Worm (Caenorhabditis elegans) whole organism, young adult: ENCODE measurements around the gene F44A2.3.
A peak's percentile ranks its signal among the peaks of the same experiment; 100 is the strongest.

Experiments used
- B0019.2 ChIP-seq: fragments of 200-800 bp; sonication (Bioruptor generic); conservative IDR thresholded peaks from 2 replicates; pipeline ENCODE4 v1.3.6; 2022; ENCODE audit warnings: missing genetic modification reagents, missing genetic modification characterization, missing compliant biosample characterization
- C06A6.2 ChIP-seq: fragments of 200-800 bp; sonication (Bioruptor generic); conservative IDR thresholded peaks from 2 replicates; pipeline ENCODE4 v1.3.6; 2022; ENCODE audit warnings: missing genetic modification characterization, missing compliant biosample characterization
- C17E4.6 ChIP-seq: fragments of 200-800 bp; sonication (Bioruptor generic); IDR thresholded peaks from 2 replicates; pipeline ENCODE4 v1.3.6; 2022; ENCODE audit warnings: missing genetic modification reagents, missing genetic modification characterization, missing compliant biosample characterization
- D2030.7 ChIP-seq: fragments of 200-800 bp; sonication (Bioruptor generic); IDR thresholded peaks from 2 replicates; pipeline ENCODE4 v1.3.6; 2022; ENCODE audit warnings: missing genetic modification reagents, missing genetic modification characterization, missing compliant biosample characterization
- F37B4.10 ChIP-seq: fragments of 200-800 bp; sonication (Bioruptor generic); IDR thresholded peaks from 2 replicates; pipeline ENCODE4 v1.3.6; 2022; ENCODE audit warnings: missing genetic modification characterization, missing compliant biosample characterization
- F39B2.1 ChIP-seq: fragments of 200-800 bp; sonication (Bioruptor generic); IDR thresholded peaks from 2 replicates; pipeline ENCODE4 v1.3.6; 2022; ENCODE audit warnings: missing genetic modification reagents, missing genetic modification characterization, missing compliant biosample characterization
- K11D2.4 ChIP-seq: fragments of 200-800 bp; sonication (Bioruptor generic); IDR thresholded peaks from 2 replicates; pipeline ENCODE4 v1.3.6; 2022; ENCODE audit warnings: missing genetic modification reagents, missing genetic modification characterization, missing compliant biosample characterization
- Y53G8AR.9 ChIP-seq: fragments of 200-800 bp; sonication (Bioruptor generic); conservative IDR thresholded peaks from 2 replicates; pipeline ENCODE4 v1.3.6; 2022; ENCODE audit warnings: missing genetic modification reagents, missing genetic modification characterization, missing compliant biosample characterization
- Y56A3A.18 ChIP-seq: fragments of 200-800 bp; sonication (Bioruptor generic); IDR thresholded peaks from 2 replicates; pipeline ENCODE4 v1.3.6; 2022; ENCODE audit warnings: missing genetic modification reagents, missing genetic modification characterization, missing compliant biosample characterization
- Y67H2A.10 ChIP-seq: fragments of 200-800 bp; sonication (Bioruptor generic); conservative IDR thresholded peaks from 2 replicates; pipeline ENCODE4 v1.3.6; 2022; ENCODE audit warnings: missing genetic modification reagents, missing genetic modification characterization, missing compliant biosample characterization
- Y79H2A.3 ChIP-seq: fragments of 200-800 bp; sonication (Bioruptor generic); conservative IDR thresholded peaks from 2 replicates; pipeline ENCODE4 v1.3.6; 2022; ENCODE audit warnings: missing genetic modification reagents, missing genetic modification characterization, missing compliant biosample characterization
- Y95B8A.8 ChIP-seq: fragments of 200-800 bp; sonication (Bioruptor generic); IDR thresholded peaks from 2 replicates; pipeline ENCODE4 v1.3.6; 2022; ENCODE audit warnings: missing genetic modification reagents, missing genetic modification characterization, missing compliant biosample characterization
- aptf-2 ChIP-seq: fragments of 200-800 bp; sonication (Bioruptor generic); conservative IDR thresholded peaks from 2 replicates; pipeline ENCODE4 v1.3.6; 2022; ENCODE audit warnings: missing genetic modification reagents, missing genetic modification characterization, missing compliant biosample characterization
- aptf-3 ChIP-seq: fragments of 200-800 bp; sonication (Bioruptor generic); IDR thresholded peaks from 2 replicates; pipeline ENCODE4 v1.3.6; 2022; ENCODE audit warnings: missing genetic modification characterization, missing compliant biosample characterization
- attf-3 ChIP-seq: fragments of 200-800 bp; sonication (Bioruptor generic); conservative IDR thresholded peaks from 2 replicates; pipeline ENCODE4 v1.3.6; 2022; ENCODE audit warnings: missing genetic modification reagents, missing genetic modification characterization, missing compliant biosample characterization
- attf-6 ChIP-seq: fragments of 200-800 bp; sonication (Bioruptor generic); IDR thresholded peaks from 2 replicates; pipeline ENCODE4 v1.3.6; 2022; ENCODE audit warnings: missing genetic modification reagents, missing genetic modification characterization, missing compliant biosample characterization
- bed-2 ChIP-seq: fragments of 200-800 bp; sonication (Bioruptor generic); IDR thresholded peaks from 2 replicates; pipeline ENCODE4 v1.3.6; 2022; ENCODE audit warnings: missing genetic modification reagents, missing genetic modification characterization, missing compliant biosample characterization
- cebp-1 ChIP-seq, 2 experiments: fragments of 200-800 bp in 1 of 2; sonication (Bioruptor generic) in 1 of 2; sonication (generic microtip) in 1 of 2; IDR thresholded peaks in 1 of 2; optimal IDR thresholded peaks in 1 of 2; 2 replicates each; pipeline versions ENCODE4 v1.3.6 to Lab custom; 2017 to 2022; ENCODE audit warnings: missing compliant biosample characterization in 2 of 2, missing genetic modification characterization in 2 of 2, mild to moderate bottlenecking in 1 of 2, missing genetic modification reagents in 1 of 2, moderate library complexity in 1 of 2
- cebp-2 ChIP-seq: fragments of 200-800 bp; sonication (Bioruptor generic); IDR thresholded peaks from 2 replicates; pipeline ENCODE4 v1.3.6; 2022; ENCODE audit warnings: missing genetic modification characterization, missing compliant biosample characterization
- ceh-100 ChIP-seq: fragments of 200-800 bp; sonication (Bioruptor generic); IDR thresholded peaks from 2 replicates; pipeline ENCODE4 v1.3.6; 2022; ENCODE audit warnings: missing genetic modification reagents, missing genetic modification characterization, missing compliant biosample characterization
- ceh-40 ChIP-seq: fragments of 200-800 bp; sonication (Bioruptor generic); IDR thresholded peaks from 2 replicates; pipeline ENCODE4 v1.3.6; 2022; ENCODE audit warnings: missing genetic modification characterization, missing compliant biosample characterization
- ceh-58 ChIP-seq: fragments of 200-800 bp; sonication (Bioruptor generic); IDR thresholded peaks from 2 replicates; pipeline ENCODE4 v1.3.6; 2022; ENCODE audit warnings: missing genetic modification characterization, missing compliant biosample characterization
- ceh-91 ChIP-seq: fragments of 200-800 bp; sonication (Bioruptor generic); IDR thresholded peaks from 2 replicates; pipeline ENCODE4 v1.3.6; 2022; ENCODE audit warnings: missing genetic modification reagents, missing genetic modification characterization, missing compliant biosample characterization
- egl-18 ChIP-seq: fragments of 200-800 bp; sonication (Bioruptor generic); IDR thresholded peaks from 2 replicates; pipeline ENCODE4 v1.3.6; 2022; ENCODE audit warnings: missing genetic modification reagents, missing genetic modification characterization, missing compliant biosample characterization
- egl-44 ChIP-seq: fragments of 200-800 bp; sonication (Bioruptor generic); IDR thresholded peaks from 2 replicates; pipeline ENCODE4 v1.3.6; 2022; ENCODE audit warnings: missing genetic modification reagents, missing genetic modification characterization, missing compliant biosample characterization
- ekl-4 ChIP-seq: fragments of 200-800 bp; sonication (Bioruptor generic); IDR thresholded peaks from 2 replicates; pipeline ENCODE4 v1.3.6; 2022; ENCODE audit warnings: missing genetic modification reagents, missing genetic modification characterization, missing compliant biosample characterization
- hmg-1.2 ChIP-seq: fragments of 200-800 bp; sonication (Bioruptor generic); IDR thresholded peaks from 2 replicates; pipeline ENCODE4 v1.3.6; 2022; ENCODE audit warnings: missing genetic modification reagents, missing genetic modification characterization, missing compliant biosample characterization
- hmg-20 ChIP-seq: fragments of 200-800 bp; sonication (Bioruptor generic); IDR thresholded peaks from 2 replicates; pipeline ENCODE4 v1.3.6; 2022; ENCODE audit warnings: missing genetic modification reagents, missing genetic modification characterization, missing compliant biosample characterization
- hsf-1 ChIP-seq: fragments of 200-800 bp; sonication (Bioruptor generic); IDR thresholded peaks from 2 replicates; pipeline ENCODE4 v1.3.6; 2022; ENCODE audit warnings: missing genetic modification reagents, missing genetic modification characterization, missing compliant biosample characterization
- let-526 ChIP-seq: fragments of 200-800 bp; sonication (Bioruptor generic); IDR thresholded peaks from 2 replicates; pipeline ENCODE4 v1.3.6; 2022; ENCODE audit warnings: missing genetic modification reagents, missing genetic modification characterization, missing compliant biosample characterization
- lin-26 ChIP-seq: fragments of 200-800 bp; sonication (Bioruptor generic); IDR thresholded peaks from 2 replicates; pipeline ENCODE4 v1.3.6; 2022; ENCODE audit warnings: missing genetic modification reagents, missing genetic modification characterization, missing compliant biosample characterization
- lir-1 ChIP-seq: fragments of 200-800 bp; sonication (Bioruptor generic); conservative IDR thresholded peaks from 2 replicates; pipeline ENCODE4 v1.3.6; 2022; ENCODE audit warnings: missing genetic modification reagents, missing genetic modification characterization, missing compliant biosample characterization
- madf-3 ChIP-seq: fragments of 200-800 bp; sonication (Bioruptor generic); IDR thresholded peaks from 2 replicates; pipeline ENCODE4 v1.3.6; 2022; ENCODE audit warnings: missing genetic modification reagents, missing genetic modification characterization, missing compliant biosample characterization
- madf-6 ChIP-seq: fragments of 200-800 bp; sonication (Bioruptor generic); IDR thresholded peaks from 2 replicates; pipeline ENCODE4 v1.3.6; 2022; ENCODE audit warnings: missing genetic modification reagents, missing genetic modification characterization, missing compliant biosample characterization
- mcd-1 ChIP-seq: fragments of 200-800 bp; sonication (Bioruptor generic); IDR thresholded peaks from 2 replicates; pipeline ENCODE4 v1.3.6; 2022; ENCODE audit warnings: missing genetic modification reagents, missing genetic modification characterization, missing compliant biosample characterization
- nfya-2 ChIP-seq: fragments of 200-800 bp; sonication (Bioruptor generic); IDR thresholded peaks from 2 replicates; pipeline ENCODE4 v1.3.6; 2022; ENCODE audit warnings: missing genetic modification reagents, missing genetic modification characterization, missing compliant biosample characterization
- nfyb-1 ChIP-seq: fragments of 200-800 bp; sonication (Bioruptor generic); IDR thresholded peaks from 2 replicates; pipeline ENCODE4 v1.3.6; 2022; ENCODE audit warnings: missing genetic modification reagents, missing genetic modification characterization, missing compliant biosample characterization
- pbrm-1 ChIP-seq: fragments of 200-800 bp; sonication (Bioruptor generic); IDR thresholded peaks from 2 replicates; pipeline ENCODE4 v1.3.6; 2022; ENCODE audit warnings: missing genetic modification reagents, missing genetic modification characterization, missing compliant biosample characterization
- rcor-1 ChIP-seq: fragments of 200-800 bp; sonication (Bioruptor generic); IDR thresholded peaks from 2 replicates; pipeline ENCODE4 v1.3.6; 2022; ENCODE audit warnings: missing genetic modification reagents, missing genetic modification characterization, missing compliant biosample characterization
- ztf-25 ChIP-seq: fragments of 200-800 bp; sonication (Bioruptor generic); IDR thresholded peaks from 2 replicates; pipeline ENCODE4 v1.3.6; 2022; ENCODE audit warnings: missing genetic modification reagents, missing genetic modification characterization, missing compliant biosample characterization
- ztf-28 ChIP-seq: fragments of 200-800 bp; sonication (Bioruptor generic); IDR thresholded peaks from 2 replicates; pipeline ENCODE4 v1.3.6; 2022; ENCODE audit warnings: missing genetic modification reagents, missing genetic modification characterization, missing compliant biosample characterization

F44A2.3 gene

DNA sequence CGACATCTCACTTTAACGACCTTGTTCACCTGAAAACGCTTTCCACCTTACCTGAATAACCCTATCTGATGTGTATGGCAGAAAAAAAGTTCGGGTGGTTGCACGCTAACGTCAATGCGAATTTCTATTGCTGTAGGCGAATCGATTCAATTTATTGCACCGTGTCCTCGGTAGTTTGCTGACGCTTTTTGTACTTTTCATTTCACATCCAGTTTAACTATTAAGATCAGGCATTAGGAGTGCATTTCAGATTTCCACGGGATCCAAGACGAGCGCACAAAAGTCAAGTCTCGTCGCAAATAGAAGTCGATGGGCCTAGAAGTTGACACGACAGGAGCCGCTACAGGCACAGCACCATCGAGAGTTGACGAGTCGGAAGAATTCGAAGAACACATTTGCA is 37.1 kb downstream of the F44A2.3 start:
- peak; percentile 75 for TF ChIP-seq C06A6.2
- 0 out of 2 replicates have a peak, but pooled peaks have one; percentile 41 for TF ChIP-seq egl-44 (GFP tag; lab: Robert Waterston, UW)
- TF ChIP-seq nfyb-1 (GFP tag; lab: Robert Waterston, UW), result peak; percentile 87
- peak; percentile 95 for TF ChIP-seq cebp-2 (GFP tag; lab: Robert Waterston, UW)
- TF ChIP-seq aptf-2, result 0 out of 2 replicates have a peak, but pooled peaks have one; percentile 37
- TF ChIP-seq egl-18 (GFP tag; lab: Robert Waterston, UW), result peak; percentile 70; the same call in 1 of the 2 replicates
- peak; percentile 67; the same call in 1 of the 2 replicates for TF ChIP-seq hmg-1.2
- TF ChIP-seq hsf-1, result peak; percentile 70
- peak; percentile 79; the same call in 1 of the 2 replicates for TF ChIP-seq hmg-20 (GFP tag; lab: Robert Waterston, UW)
- TF ChIP-seq attf-3 (GFP tag; lab: Robert Waterston, UW), result peak; percentile 42; the same call in 1 of the 2 replicates
- TF ChIP-seq ekl-4 (GFP tag; lab: Robert Waterston, UW), result peak; percentile 83
- peak; percentile 75 for TF ChIP-seq attf-6
- TF ChIP-seq nfya-2 (GFP tag; lab: Robert Waterston, UW), result peak; percentile 85; the same call in 1 of the 2 replicates
- peak; percentile 93 for TF ChIP-seq C17E4.6 (GFP tag; lab: Robert Waterston, UW)
- peak; percentile 98 for TF ChIP-seq Y79H2A.3 (GFP tag; lab: Robert Waterston, UW)
- TF ChIP-seq ceh-91 (GFP tag; lab: Robert Waterston, UW), result peak; percentile 43; the same call in 1 of the 2 replicates
- TF ChIP-seq aptf-3 (GFP tag; lab: Robert Waterston, UW), result 0 out of 2 replicates have a peak, but pooled peaks have one; percentile 58
- TF ChIP-seq let-526 (GFP tag; lab: Robert Waterston, UW), result peak; percentile 72; the same call in 1 of the 2 replicates
- TF ChIP-seq Y56A3A.18 (GFP tag; lab: Robert Waterston, UW), result peak; percentile 96
- TF ChIP-seq ztf-28 (GFP tag; lab: Robert Waterston, UW), result peak; percentile 78
- peak; percentile 88; the same call in 1 of the 2 replicates for TF ChIP-seq F39B2.1 (GFP tag; lab: Robert Waterston, UW)
- TF ChIP-seq K11D2.4 (GFP tag; lab: Robert Waterston, UW), result peak; percentile 93
- TF ChIP-seq ceh-100 (GFP tag; lab: Robert Waterston, UW), result peak; percentile 59; the same call in 1 of the 2 replicates
- TF ChIP-seq madf-6 (GFP tag; lab: Robert Waterston, UW), result peak; percentile 70
- TF ChIP-seq ztf-25, result 0 out of 2 replicates have a peak, but pooled peaks have one; percentile 16
- TF ChIP-seq lir-1 (GFP tag; lab: Robert Waterston, UW), result 0 out of 2 replicates have a peak, but pooled peaks have one; percentile 24
- peak; percentile 65; the same call in 1 of the 2 replicates for TF ChIP-seq ceh-58 (GFP tag; lab: Robert Waterston, UW)
- peak; percentile 70 for TF ChIP-seq rcor-1 (GFP tag; lab: Robert Waterston, UW)
- TF ChIP-seq F37B4.10, result peak; percentile 94; the same call in 1 of the 2 replicates
- peak; percentile 37 for TF ChIP-seq D2030.7 (GFP tag; lab: Robert Waterston, UW)
- 0 out of 2 replicates have a peak, but pooled peaks have one; percentile 17 for TF ChIP-seq B0019.2 (GFP tag; lab: Robert Waterston, UW)
- peak; percentile 76; the same call in 1 of the 2 replicates for TF ChIP-seq lin-26 (GFP tag; lab: Robert Waterston, UW)
- peak; percentile 97 for TF ChIP-seq Y53G8AR.9 (GFP tag; lab: Robert Waterston, UW)
- TF ChIP-seq pbrm-1 (GFP tag; lab: Robert Waterston, UW), result peak; percentile 87
- TF ChIP-seq Y95B8A.8 (GFP tag; lab: Robert Waterston, UW), result peak; percentile 93
- peak; percentile 58 for TF ChIP-seq mcd-1
- TF ChIP-seq Y67H2A.10, result 0 out of 2 replicates have a peak, but pooled peaks have one; percentile 23
- peak; percentile 90 for TF ChIP-seq madf-3 (GFP tag; lab: Robert Waterston, UW)
- 0 out of 2 replicates have a peak, but pooled peaks have one; percentile 35 for TF ChIP-seq ceh-40 (GFP tag; lab: Robert Waterston, UW)
- peak; percentile 70; the same call in 1 of the 2 replicates for TF ChIP-seq cebp-1 (GFP tag; IDR thresholded peaks at IDR 0.05; lab: Robert Waterston, UW)
- TF ChIP-seq cebp-1 (tag; optimal IDR thresholded peaks at IDR 0.05; lab: Kevin White, UChicago), result peak; percentile 22
- 0 out of 2 replicates have a peak, but pooled peaks have one; percentile 15 for TF ChIP-seq bed-2 (GFP tag; lab: Robert Waterston, UW)
